Fruit fly (Drosophila melanogaster): Measurements from ENCODE around the gene CG17298.

Gene CG17298

dm6 chr3R:21282897-21283296 lies at the start of gene CG17298:
Gene CG17298 (plus strand): TSS chr3R:21283197.
- TF ChIP-seq CG17912 (GFP tag; optimal IDR thresholded peaks at IDR 0.05) (no peak), knrl (GFP tag; IDR thresholded peaks at IDR 0.05; ENCODE audit: partially characterized antibody) (no peak), ab (GFP tag; optimal IDR thresholded peaks at IDR 0.05) (no peak), lbe (GFP tag; optimal IDR thresholded peaks at IDR 0.05) (no peak), dan (GFP tag; IDR thresholded peaks at IDR 0.05) (no peak), Bgb (GFP tag; IDR thresholded peaks at IDR 0.05; ENCODE audit: partially characterized antibody) (no peak), CG13296 (GFP tag; optimal IDR thresholded peaks at IDR 0.05) (no peak), bbx (GFP tag; IDR thresholded peaks at IDR 0.05; ENCODE audit: partially characterized antibody) (no peak), CG9609 (GFP tag; optimal IDR thresholded peaks at IDR 0.05) (no peak)

- TF ChIP-seq CG9437 (GFP tag; optimal IDR thresholded peaks at IDR 0.05) (no peak), Six4 (GFP tag; optimal IDR thresholded peaks at IDR 0.05) (no peak), Ravus (GFP tag; IDR thresholded peaks at IDR 0.05) (no peak), CG11560 (tag; IDR thresholded peaks at IDR 0.05) (no peak), CG15601 (tag; optimal IDR thresholded peaks at IDR 0.05) (no peak), Ptx1 (GFP tag; IDR thresholded peaks at IDR 0.05) (no peak), gcm (GFP tag; optimal IDR thresholded peaks at IDR 0.05) (peak; percentile 72), CG16815 (GFP tag; optimal IDR thresholded peaks at IDR 0.05) (no peak), sob (GFP tag; IDR thresholded peaks at IDR 0.05) (0 out of 2 replicates have a peak, but pooled peaks have one; percentile 14), bowl (GFP tag; IDR thresholded peaks at IDR 0.05) (no peak), Neu2 (GFP tag; optimal IDR thresholded peaks at IDR 0.05; ENCODE audit: borderline replicate concordance) (peak; percentile 72), Ets65A (GFP tag) (peak; percentile 83), CG8281 (tag; optimal IDR thresholded peaks at IDR 0.05) (no peak), Adf1 (GFP tag; IDR thresholded peaks at IDR 0.05) (peak; percentile 64), CG6813 (GFP tag; optimal IDR thresholded peaks at IDR 0.05) (no peak), vvl (GFP tag; IDR thresholded peaks at IDR 0.05) (no peak), Dip3 (GFP tag; optimal IDR thresholded peaks at IDR 0.05) (no peak), ssp (GFP tag; IDR thresholded peaks at IDR 0.05) (no peak), CG7271 (tag; optimal IDR thresholded peaks at IDR 0.05) (no peak), Abd-B (GFP tag; optimal IDR thresholded peaks at IDR 0.05) (no peak), chinmo (GFP tag; IDR thresholded peaks at IDR 0.05; ENCODE audit: partially characterized antibody) (0 out of 4 replicates have a peak, but pooled peaks have one; percentile 52), CG14050 (GFP tag; IDR thresholded peaks at IDR 0.05) (no peak), CG10366 (GFP tag; IDR thresholded peaks at IDR 0.05) (no peak), scrt (GFP tag; optimal IDR thresholded peaks at IDR 0.05) (no peak), sd (tag; optimal IDR thresholded peaks at IDR 0.05) (peak; percentile 21), nerfin-2 (GFP tag; IDR thresholded peaks at IDR 0.05; ENCODE audit: partially characterized antibody) (no peak), mld (GFP tag; IDR thresholded peaks at IDR 0.05; ENCODE audit: partially characterized antibody) (no peak), pb (GFP tag; optimal IDR thresholded peaks at IDR 0.05) (no peak), CG4730 (GFP tag; IDR thresholded peaks at IDR 0.05) (no peak), Spps (tag; optimal IDR thresholded peaks at IDR 0.05) (no peak), fd64A (GFP tag; optimal IDR thresholded peaks at IDR 0.05) (no peak), Sox102F (GFP tag; optimal IDR thresholded peaks at IDR 0.05) (no peak), cwo (GFP tag; optimal IDR thresholded peaks at IDR 0.05) (no peak), CG8765 (GFP tag; IDR thresholded peaks at IDR 0.05) (no peak), Scr (GFP tag; IDR thresholded peaks at IDR 0.05; ENCODE audit: partially characterized antibody) (no peak), CG17568 (GFP tag; optimal IDR thresholded peaks at IDR 0.05) (no peak), z (GFP tag; IDR thresholded peaks at IDR 0.05) (peak; percentile 8; the same call in 1 of the 3 replicates)
Measured at dm6 chr3R:21237099-21237498, 45.9 kb upstream of the CG17298 start, which contains the start of gene e. Gene e (minus strand): TSS chr3R:21237177.

Data from whole organism, embryonic.